Worm (Caenorhabditis elegans): ENCODE data around the gene AH9.1.

DNA sequence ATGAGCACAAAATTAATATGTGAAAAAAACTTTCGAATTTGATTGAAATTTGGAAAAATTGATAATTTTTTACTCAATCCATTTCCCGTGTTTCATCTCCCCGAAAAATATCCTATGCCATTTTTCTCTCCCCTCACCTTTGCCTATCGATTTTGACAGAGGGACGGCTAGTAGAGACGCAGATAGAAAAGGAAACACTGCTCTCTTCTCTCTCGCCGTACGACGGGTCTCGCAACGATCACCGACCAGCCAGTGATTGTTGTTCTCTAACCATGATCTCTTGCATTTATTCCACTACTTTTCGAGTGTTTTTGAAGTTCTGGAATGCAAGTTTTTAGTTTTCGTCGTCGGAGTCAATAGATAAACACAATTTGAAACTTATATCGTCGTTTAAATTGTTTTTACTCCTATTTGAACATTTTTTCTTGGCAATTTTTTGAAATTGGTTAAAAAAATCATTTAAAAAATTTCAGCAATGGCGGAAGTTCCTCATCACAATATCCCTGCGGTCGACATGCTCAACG, 9.3 kb downstream of the AH9.1 start, which contains the start of gene vha-15:
- TF ChIP-seq nhr-90 (tag; optimal IDR thresholded peaks at IDR 0.05), result no peak
- no peak for TF ChIP-seq ama-1 (optimal IDR thresholded peaks at IDR 0.05)
- no peak for TF ChIP-seq ama-1 (GFP tag; optimal IDR thresholded peaks at IDR 0.05)
- no peak for TF ChIP-seq nfya-2 (GFP tag; IDR thresholded peaks at IDR 0.05)
- TF ChIP-seq akir-1 (GFP tag; optimal IDR thresholded peaks at IDR 0.05), result no peak
- no peak for TF ChIP-seq hlh-12 (tag; optimal IDR thresholded peaks at IDR 0.05)
- no peak for TF ChIP-seq T26A5.8 (tag; optimal IDR thresholded peaks at IDR 0.05)
- no peak for TF ChIP-seq him-1 (tag; optimal IDR thresholded peaks at IDR 0.05)
